Worm (Caenorhabditis elegans) whole organism, L3 larva: ENCODE data around the gene fbxa-27.

Source experiments
- R02D3.7 ChIP-seq: fragments of 150-350 bp; optimal IDR thresholded peaks from 2 replicates; lab custom pipeline; 2014; ENCODE audit warnings: missing biosample characterization, missing genetic modification characterization
- ceh-16 ChIP-seq: sonication (generic microtip); optimal IDR thresholded peaks from 2 replicates; lab custom pipeline; 2017; ENCODE audit warnings: missing biosample characterization, missing genetic modification characterization
- fkh-10 ChIP-seq: sonication (generic microtip); optimal IDR thresholded peaks from 2 replicates; lab custom pipeline; 2017; ENCODE audit warnings: missing biosample characterization, missing genetic modification reagents, missing genetic modification characterization
- nfya-1 ChIP-seq: sonication (generic microtip); optimal IDR thresholded peaks from 2 replicates; lab custom pipeline; 2017; ENCODE audit warnings: missing genetic modification characterization, mild to moderate bottlenecking, missing compliant biosample characterization, antibody characterized with exemption, moderate library complexity; ENCODE audit not compliant: insufficient read depth
- nhr-12 ChIP-seq: fragments of 150-350 bp; optimal IDR thresholded peaks from 2 replicates; lab custom pipeline; 2014; ENCODE audit warnings: missing biosample characterization, missing genetic modification characterization
- nhr-25 ChIP-seq: sonication (generic microtip); optimal IDR thresholded peaks from 2 replicates; lab custom pipeline; 2017; ENCODE audit warnings: missing biosample characterization, missing genetic modification characterization
- nhr-76 ChIP-seq: fragments of 150-350 bp; sonication (generic microtip); optimal IDR thresholded peaks from 5 replicates; lab custom pipeline; 2014; ENCODE audit warnings: missing biosample characterization, missing genetic modification characterization
- tbx-2 ChIP-seq: sonication (generic microtip); optimal IDR thresholded peaks from 2 replicates; lab custom pipeline; 2016; ENCODE audit warnings: mild to moderate bottlenecking, missing genetic modification characterization, missing compliant biosample characterization

DNA sequence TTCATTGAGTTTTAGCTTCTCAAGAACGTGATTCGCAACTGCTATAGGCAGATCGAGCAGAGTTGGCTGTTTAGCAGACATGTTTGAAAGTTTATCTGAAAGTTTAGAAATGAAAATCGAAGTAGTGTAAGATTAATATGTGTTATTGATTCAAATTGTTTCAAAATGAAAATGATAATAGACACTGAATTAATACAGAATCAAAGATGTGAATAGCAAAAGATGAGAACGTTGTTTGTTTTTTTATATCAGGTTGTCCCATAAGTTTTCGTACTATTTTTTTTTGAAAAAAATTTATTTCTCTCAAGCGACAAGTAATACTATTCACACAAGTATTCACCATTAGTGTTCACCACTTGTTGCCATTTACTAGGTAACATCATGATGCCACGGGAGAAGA is 49.6 kb upstream of the fbxa-27 start, which contains the start of gene fbxa-36:
- TF ChIP-seq nhr-25 (tag; lab: Kevin White, UChicago), result no peak
- no peak for TF ChIP-seq nhr-76 (tag; lab: Kevin White, UChicago)
- no peak for TF ChIP-seq fkh-10 (GFP tag; lab: Kevin White, UChicago)
- TF ChIP-seq tbx-2 (tag; lab: Kevin White, UChicago), result no peak
- TF ChIP-seq nfya-1, result no peak
- TF ChIP-seq R02D3.7 (tag; lab: Kevin White, UChicago), result no peak
- no peak for TF ChIP-seq ceh-16 (tag; lab: Kevin White, UChicago)
- no peak for TF ChIP-seq nhr-12 (tag; lab: Kevin White, UChicago)
